Worm (Caenorhabditis elegans): ENCODE results near the gene ulp-2.
"Not testable (repeated sequence)": the region's sequence is repeated elsewhere in the genome, so short reads cannot be mapped to it uniquely, and the experiment has no call there.

ulp-2 gene

ce11 chrII:4945695-4946094 lies 14.0 kb downstream of the ulp-2 start, which contains the start of the genes gldi-11 and ZK546.2:
gldi-11 (minus strand) TSS chrII:4945789.
ZK546.2 (plus strand) TSS chrII:4946027.
- TF ChIP-seq him-1 (tag; optimal IDR thresholded peaks at IDR 0.05) (no peak), dao-5 (tag; optimal IDR thresholded peaks at IDR 0.05) (no peak), W03F9.2 (tag; optimal IDR thresholded peaks at IDR 0.05) (no peak)

- TF ChIP-seq W03F9.2 (tag; optimal IDR thresholded peaks at IDR 0.05) (no peak), him-1 (tag; optimal IDR thresholded peaks at IDR 0.05) (no peak), dao-5 (tag; optimal IDR thresholded peaks at IDR 0.05) (no peak)
Measured at ce11 chrII:4943849-4944248, 15.8 kb downstream of the ulp-2 start, which contains the start of gene mdt-4. mdt-4 (minus strand) TSS chrII:4943949.

DNA sequence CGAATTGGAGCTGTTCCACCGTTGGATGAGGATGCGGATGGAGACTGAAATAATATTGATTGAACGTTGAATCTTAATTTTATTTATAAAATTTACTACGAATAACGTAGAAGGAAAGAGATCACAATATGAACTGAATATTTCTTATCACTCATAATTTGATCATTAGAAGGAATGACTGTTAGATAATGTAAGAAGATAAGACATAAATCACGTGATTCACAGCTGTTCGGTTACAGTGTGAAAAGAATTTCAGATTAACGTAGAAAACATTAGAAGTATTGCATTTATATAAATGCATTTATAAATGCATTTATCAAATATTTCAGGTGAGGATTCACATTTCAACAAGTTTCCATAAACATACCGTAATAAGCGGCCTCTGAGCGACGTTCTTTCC lies 16.8 kb downstream of the ulp-2 start:
- TF ChIP-seq dao-5 (tag; optimal IDR thresholded peaks at IDR 0.05), result no peak
- TF ChIP-seq him-1 (tag; optimal IDR thresholded peaks at IDR 0.05), result no peak
- TF ChIP-seq W03F9.2 (tag; optimal IDR thresholded peaks at IDR 0.05), result no peak

- no peak for TF ChIP-seq him-1 (tag; optimal IDR thresholded peaks at IDR 0.05)
- TF ChIP-seq dao-5 (tag; optimal IDR thresholded peaks at IDR 0.05), result peak; percentile 44
Measured at ce11 chrII:4942397-4942796, 17.3 kb downstream of the ulp-2 start.

- TF ChIP-seq W03F9.2 (tag; optimal IDR thresholded peaks at IDR 0.05), result no peak
- TF ChIP-seq him-1 (tag; optimal IDR thresholded peaks at IDR 0.05), result no peak
- no peak for TF ChIP-seq dao-5 (tag; optimal IDR thresholded peaks at IDR 0.05)
Measured at ce11 chrII:4941541-4942206, 18.0 kb downstream of the ulp-2 start, which contains the start of gene ZK546.19. ZK546.19 (plus strand) TSS chrII:4941726.

ce11 chrII:4941050-4941449 lies 18.6 kb downstream of the ulp-2 start, which contains the start of gene cblc-1:
cblc-1 (minus strand) TSS chrII:4941150.
- TF ChIP-seq dao-5 (tag; optimal IDR thresholded peaks at IDR 0.05), result no peak
- no peak for TF ChIP-seq W03F9.2 (tag; optimal IDR thresholded peaks at IDR 0.05)
- no peak for TF ChIP-seq him-1 (tag; optimal IDR thresholded peaks at IDR 0.05)

DNA sequence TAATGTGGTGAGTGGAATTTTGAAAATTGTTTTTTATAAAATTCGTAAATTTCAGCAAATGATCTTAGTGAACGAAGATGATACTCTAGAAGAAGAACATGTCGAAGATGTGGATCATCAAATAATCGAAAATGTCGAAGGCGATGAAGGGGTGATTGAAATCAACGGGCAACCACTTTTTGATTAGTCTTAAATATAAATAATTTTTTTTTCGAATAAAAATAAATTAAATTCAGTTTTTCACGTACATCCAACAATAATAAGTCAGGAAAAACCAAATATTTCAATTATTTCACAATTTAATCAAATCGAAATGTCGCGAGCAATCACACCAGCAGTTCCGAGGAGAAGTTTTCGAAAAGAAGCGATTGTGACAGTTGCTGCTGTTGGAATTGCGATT lies 21.9 kb downstream of the ulp-2 start, which contains the start of gene ZK546.4:
TSS of gene ZK546.4 (plus strand) at position 301 of the 400 bp plus-strand sequence.
- no peak for TF ChIP-seq him-1 (tag; optimal IDR thresholded peaks at IDR 0.05)
- TF ChIP-seq W03F9.2 (tag; optimal IDR thresholded peaks at IDR 0.05), result no peak
- TF ChIP-seq dao-5 (tag; optimal IDR thresholded peaks at IDR 0.05), result no peak

DNA sequence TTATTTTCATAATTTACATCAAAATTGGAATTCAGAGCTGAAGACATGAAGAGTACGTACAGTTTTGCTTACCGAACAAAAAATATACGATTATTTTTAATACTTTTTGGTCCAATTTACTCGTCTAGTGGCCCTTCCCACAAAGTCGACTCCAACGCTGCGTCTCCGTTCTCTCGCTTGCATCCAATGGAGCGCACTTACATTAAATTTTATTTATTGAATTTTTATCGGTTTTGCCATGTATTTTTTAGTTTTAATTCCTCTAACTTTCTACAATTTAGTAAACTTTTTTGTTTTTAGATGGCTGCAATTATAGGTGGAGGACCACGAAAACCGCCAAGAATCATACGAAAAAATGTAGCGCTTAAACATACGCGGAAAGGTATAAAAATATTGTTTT lies 24.2 kb downstream of the ulp-2 start, which contains the start of gene ZK546.5:
TSS of gene ZK546.5 (plus strand) at position 301 of the 400 bp plus-strand sequence.
- TF ChIP-seq W03F9.2 (tag; optimal IDR thresholded peaks at IDR 0.05), result no peak
- no peak for TF ChIP-seq dao-5 (tag; optimal IDR thresholded peaks at IDR 0.05)

DNA sequence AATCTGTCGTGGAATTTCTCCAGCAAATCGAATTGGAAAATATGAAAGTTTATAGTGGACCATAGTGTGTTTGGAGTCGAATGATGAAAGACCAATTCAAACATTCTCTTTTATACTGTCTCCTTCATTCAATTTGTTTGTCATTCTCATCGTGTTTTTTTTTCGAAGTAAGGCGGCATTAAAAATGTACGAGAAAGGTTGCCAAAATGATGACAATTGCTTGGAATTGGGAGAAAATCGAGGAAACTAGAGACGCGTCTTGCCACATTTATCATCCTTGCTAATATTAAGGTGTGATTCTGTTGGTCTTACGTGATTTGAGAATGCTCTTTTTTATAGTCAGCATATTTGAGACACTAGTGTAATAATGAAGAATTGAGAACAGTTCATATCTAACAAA lies 24.7 kb downstream of the ulp-2 start, which contains the start of gene gst-30:
TSS of gene gst-30 (minus strand) at position 101 of the 400 bp plus-strand sequence.
- TF ChIP-seq him-1 (tag; optimal IDR thresholded peaks at IDR 0.05) (no peak), dao-5 (tag; optimal IDR thresholded peaks at IDR 0.05) (no peak), W03F9.2 (tag; optimal IDR thresholded peaks at IDR 0.05) (no peak)

DNA sequence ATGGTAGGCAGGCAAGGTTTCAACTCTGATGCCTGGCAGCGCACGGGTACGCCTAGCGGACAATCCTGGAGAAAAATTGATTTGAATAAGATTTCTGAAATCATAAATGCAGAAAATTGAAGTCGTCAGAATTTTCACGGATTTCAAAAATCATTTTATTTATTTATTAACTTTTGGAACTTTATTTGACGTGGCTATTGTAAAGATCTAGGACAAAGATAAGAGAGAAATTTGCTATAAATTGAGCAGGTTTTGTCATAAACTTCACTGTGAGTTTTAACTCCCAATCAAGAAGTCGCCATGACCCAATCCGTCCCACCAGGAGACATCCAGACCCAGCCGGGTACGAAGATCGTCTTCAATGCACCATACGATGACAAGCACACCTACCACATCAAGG lies 26.9 kb downstream of the ulp-2 start, which contains the start of gene msp-152:
TSS of gene msp-152 (plus strand) at position 301 of the 400 bp plus-strand sequence.
- not testable (repeated sequence) for TF ChIP-seq him-1, W03F9.2, dao-5 (tag; optimal IDR thresholded peaks at IDR 0.05)

- TF ChIP-seq W03F9.2 (tag; optimal IDR thresholded peaks at IDR 0.05), result no peak
- TF ChIP-seq him-1 (tag; optimal IDR thresholded peaks at IDR 0.05), result no peak
- no peak for TF ChIP-seq dao-5 (tag; optimal IDR thresholded peaks at IDR 0.05)
Measured at ce11 chrII:4931286-4931685, 28.4 kb downstream of the ulp-2 start.

- TF ChIP-seq him-1 (tag; optimal IDR thresholded peaks at IDR 0.05), result no peak
- no peak for TF ChIP-seq W03F9.2 (tag; optimal IDR thresholded peaks at IDR 0.05)
- TF ChIP-seq dao-5 (tag; optimal IDR thresholded peaks at IDR 0.05), result no peak
Measured at ce11 chrII:4925198-4925764, 34.4 kb downstream of the ulp-2 start, which contains the start of gene aagr-2. aagr-2 (minus strand) TSS chrII:4925248.

ce11 chrII:4924729-4925128 lies 34.9 kb downstream of the ulp-2 start:
- TF ChIP-seq W03F9.2 (tag; optimal IDR thresholded peaks at IDR 0.05) (no peak), dao-5 (tag; optimal IDR thresholded peaks at IDR 0.05) (no peak), him-1 (tag; optimal IDR thresholded peaks at IDR 0.05) (no peak)

DNA sequence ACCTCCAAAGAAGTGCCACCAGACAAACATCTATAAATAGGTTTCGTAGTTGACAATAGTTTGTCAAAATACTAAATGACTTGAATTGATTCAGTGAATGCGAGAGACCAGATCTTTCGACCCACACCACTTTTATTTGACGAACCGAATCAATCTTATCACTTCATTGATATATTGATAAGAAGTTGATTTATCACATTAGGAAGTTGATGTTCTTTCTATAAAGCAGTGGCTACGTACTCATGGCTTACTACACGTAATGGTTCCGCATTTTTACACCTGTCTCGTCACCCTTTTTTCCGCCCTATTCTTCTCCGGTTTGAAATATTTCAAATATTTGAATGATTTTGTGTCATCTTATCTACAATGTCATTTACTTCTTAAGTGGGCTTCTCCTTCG lies 39.1 kb downstream of the ulp-2 start:
- TF ChIP-seq W03F9.2 (tag; optimal IDR thresholded peaks at IDR 0.05) (no peak), dao-5 (tag; optimal IDR thresholded peaks at IDR 0.05) (no peak), him-1 (tag; optimal IDR thresholded peaks at IDR 0.05) (no peak)
